Worm (Caenorhabditis elegans) whole organism, L1 larva: ENCODE measurements around the gene str-260.
"Not testable (repeated sequence)": the region's sequence is repeated elsewhere in the genome, so short reads cannot be mapped to it uniquely, and the experiment has no call there.

ENCODE experiments used
- C16A3.4 ChIP-seq: fragments of 150-350 bp; optimal IDR thresholded peaks from 2 replicates; lab custom pipeline; 2014; ENCODE audit warnings: missing biosample characterization, missing genetic modification characterization
- aha-1 ChIP-seq: fragments of 150-350 bp; optimal IDR thresholded peaks from 2 replicates; lab custom pipeline; 2014; ENCODE audit warnings: missing biosample characterization, missing genetic modification characterization
- dpl-1 ChIP-seq, 3 experiments: fragments of 150-350 bp in 2 of 3; sonication (generic microtip) in 1 of 3; optimal IDR thresholded peaks; 2 replicates each; lab custom pipeline; 2014 to 2017; ENCODE audit warnings: missing biosample characterization in 3 of 3, missing genetic modification characterization in 3 of 3, missing genetic modification reagents in 3 of 3
- dsc-1 ChIP-seq: sonication (generic microtip); optimal IDR thresholded peaks from 2 replicates; lab custom pipeline; 2016; ENCODE audit warnings: mild to moderate bottlenecking, missing genetic modification characterization, missing compliant biosample characterization
- egl-13 ChIP-seq: sonication (generic microtip); optimal IDR thresholded peaks from 2 replicates; lab custom pipeline; 2016; ENCODE audit warnings: missing genotype, missing genetic modification reagents, missing genetic modification characterization, missing compliant biosample characterization
- egl-27 ChIP-seq, 2 experiments: fragments of 150-350 bp in 1 of 2; sonication (generic microtip); optimal IDR thresholded peaks; 3 replicates each; lab custom pipeline; 2017 to 2018; ENCODE audit warnings: missing biosample characterization in 2 of 2, missing genetic modification characterization in 2 of 2, missing genetic modification reagents in 2 of 2
- fkh-10 ChIP-seq: sonication (generic microtip); optimal IDR thresholded peaks from 2 replicates; lab custom pipeline; 2017; ENCODE audit warnings: missing biosample characterization, missing genetic modification reagents, missing genetic modification characterization
- fkh-8 ChIP-seq: sonication (generic microtip); optimal IDR thresholded peaks from 2 replicates; lab custom pipeline; 2016; ENCODE audit warnings: mild to moderate bottlenecking, missing genetic modification characterization, missing compliant biosample characterization
- fos-1 ChIP-seq: fragments of 150-350 bp; optimal IDR thresholded peaks from 2 replicates; lab custom pipeline; 2014; ENCODE audit warnings: missing biosample characterization, missing genetic modification characterization
- hlh-17 ChIP-seq: fragments of 200-800 bp; sonication (Bioruptor generic); optimal IDR thresholded peaks from 2 replicates; lab custom pipeline; 2018; ENCODE audit warnings: missing genetic modification characterization, mild to moderate bottlenecking, missing compliant biosample characterization, moderate library complexity, borderline replicate concordance
- hlh-4 ChIP-seq: sonication (generic microtip); optimal IDR thresholded peaks from 2 replicates; lab custom pipeline; 2016; ENCODE audit warnings: mild to moderate bottlenecking, missing genetic modification characterization, missing compliant biosample characterization
- jun-1 ChIP-seq: fragments of 150-350 bp; optimal IDR thresholded peaks from 2 replicates; lab custom pipeline; 2014; ENCODE audit warnings: missing biosample characterization, missing genetic modification reagents, missing genetic modification characterization
- lin-13 ChIP-seq: fragments of 150-350 bp; optimal IDR thresholded peaks from 2 replicates; lab custom pipeline; 2014; ENCODE audit warnings: missing biosample characterization, missing genetic modification reagents, missing genetic modification characterization
- mep-1 ChIP-seq: fragments of 150-350 bp; optimal IDR thresholded peaks from 2 replicates; lab custom pipeline; 2014; ENCODE audit warnings: missing biosample characterization, missing genetic modification characterization
- nhr-11 ChIP-seq: fragments of 150-350 bp; optimal IDR thresholded peaks from 2 replicates; lab custom pipeline; 2014; ENCODE audit warnings: missing biosample characterization, missing genetic modification characterization
- nhr-12 ChIP-seq: sonication (generic microtip); optimal IDR thresholded peaks from 2 replicates; lab custom pipeline; 2017; ENCODE audit warnings: missing biosample characterization, missing genetic modification characterization
- nhr-19 ChIP-seq: fragments of 200-800 bp; sonication (Bioruptor generic); conservative IDR thresholded peaks from 2 replicates; pipeline ENCODE4 v1.3.6; 2022; ENCODE audit warnings: missing genetic modification characterization, missing compliant biosample characterization
- nhr-237 ChIP-seq: fragments of 150-350 bp; optimal IDR thresholded peaks from 2 replicates; lab custom pipeline; 2014; ENCODE audit warnings: missing biosample characterization, missing genetic modification characterization
- nhr-76 ChIP-seq: sonication (generic microtip); optimal IDR thresholded peaks from 2 replicates; lab custom pipeline; 2017; ENCODE audit warnings: missing biosample characterization, missing genetic modification characterization
- nhr-90 ChIP-seq: sonication (generic microtip); optimal IDR thresholded peaks from 2 replicates; lab custom pipeline; 2016; ENCODE audit warnings: mild to moderate bottlenecking, missing genetic modification characterization, missing compliant biosample characterization; ENCODE audit not compliant: poor library complexity
- pax-3 ChIP-seq: fragments of 200-800 bp; sonication (Bioruptor generic); optimal IDR thresholded peaks from 2 replicates; lab custom pipeline; 2018; ENCODE audit warnings: mild to moderate bottlenecking, missing genetic modification characterization, moderate library complexity, missing compliant biosample characterization
- sptf-1 ChIP-seq: fragments of 150-350 bp; optimal IDR thresholded peaks from 2 replicates; lab custom pipeline; 2014; ENCODE audit warnings: missing biosample characterization, missing genetic modification characterization
- tbx-2 ChIP-seq: sonication (generic microtip); optimal IDR thresholded peaks from 2 replicates; lab custom pipeline; 2016; ENCODE audit warnings: missing genetic modification characterization, missing compliant biosample characterization
- unc-130 ChIP-seq: fragments of 150-350 bp; optimal IDR thresholded peaks from 2 replicates; lab custom pipeline; 2017; ENCODE audit warnings: missing biosample characterization, missing genetic modification characterization, inconsistent platforms
- unc-86 ChIP-seq: sonication (generic microtip); optimal IDR thresholded peaks from 2 replicates; lab custom pipeline; 2016; ENCODE audit warnings: missing genetic modification characterization, missing compliant biosample characterization
- unc-98 ChIP-seq: fragments of 200-800 bp; sonication (Bioruptor generic); IDR thresholded peaks from 2 replicates; pipeline ENCODE4 v1.3.6; 2022; ENCODE audit warnings: missing genetic modification characterization, missing compliant biosample characterization
- vab-15 ChIP-seq: sonication (generic microtip); optimal IDR thresholded peaks from 2 replicates; lab custom pipeline; 2017; ENCODE audit warnings: missing genotype, mild to moderate bottlenecking, missing genetic modification characterization, missing compliant biosample characterization
- xbp-1 ChIP-seq: sonication (generic microtip); optimal IDR thresholded peaks from 2 replicates; lab custom pipeline; 2016; ENCODE audit warnings: missing genetic modification characterization, missing compliant biosample characterization
- zag-1 ChIP-seq: fragments of 150-350 bp; optimal IDR thresholded peaks from 2 replicates; lab custom pipeline; 2014; ENCODE audit warnings: missing biosample characterization, missing genetic modification characterization
- zip-4 ChIP-seq: fragments of 200-800 bp; sonication (Bioruptor generic); optimal IDR thresholded peaks from 2 replicates; lab custom pipeline; 2018; ENCODE audit warnings: mild to moderate bottlenecking, missing genetic modification characterization, moderate library complexity, missing compliant biosample characterization
- ztf-11 ChIP-seq, 2 experiments: sonication (generic microtip); optimal IDR thresholded peaks; 2 replicates each; lab custom pipeline; 2016 to 2017; ENCODE audit warnings: missing genetic modification characterization in 2 of 2, missing biosample characterization in 1 of 2, missing compliant biosample characterization in 1 of 2
- ztf-4 ChIP-seq: fragments of 150-350 bp; optimal IDR thresholded peaks from 2 replicates; lab custom pipeline; 2014; ENCODE audit warnings: missing biosample characterization, missing genetic modification characterization

str-260 gene

ce11 chrV:3554869-3555268 lies 27.9 kb downstream of the str-260 start, which contains the start of gene grl-29 (continued):
- TF ChIP-seq fkh-8: no peak
- no peak for TF ChIP-seq egl-13
- no peak for TF ChIP-seq zip-4 (GFP tag; lab: Kevin White, UChicago)
- TF ChIP-seq, all 84 proteins: peak for 0

ce11 chrV:3555986-3556385 lies 29.0 kb downstream of the str-260 start, which contains the start of gene grl-30:
Gene grl-30 (plus strand): TSS chrV:3556286.
- TF ChIP-seq unc-98 (GFP tag; lab: Robert Waterston, UW) (no peak), aha-1 (tag; lab: Kevin White, UChicago) (no peak), nhr-12 (tag; lab: Kevin White, UChicago) (no peak), dsc-1 (no peak), tbx-2 (tag; lab: Kevin White, UChicago) (no peak), jun-1 (no peak), ztf-4 (tag; lab: Kevin White, UChicago) (no peak), xbp-1 (tag; lab: Kevin White, UChicago) (no peak), zag-1 (no peak), unc-86 (tag; lab: Kevin White, UChicago) (no peak), sptf-1 (tag; lab: Kevin White, UChicago) (no peak), nhr-90 (tag; lab: Kevin White, UChicago) (no peak), nhr-237 (tag; lab: Kevin White, UChicago) (no peak), hlh-17 (no peak), egl-27 (tag; optimal IDR thresholded peaks at IDR 0.05; lab: Kevin White, UChicago) (no peak), hlh-4 (tag; lab: Kevin White, UChicago) (no peak)

DNA sequence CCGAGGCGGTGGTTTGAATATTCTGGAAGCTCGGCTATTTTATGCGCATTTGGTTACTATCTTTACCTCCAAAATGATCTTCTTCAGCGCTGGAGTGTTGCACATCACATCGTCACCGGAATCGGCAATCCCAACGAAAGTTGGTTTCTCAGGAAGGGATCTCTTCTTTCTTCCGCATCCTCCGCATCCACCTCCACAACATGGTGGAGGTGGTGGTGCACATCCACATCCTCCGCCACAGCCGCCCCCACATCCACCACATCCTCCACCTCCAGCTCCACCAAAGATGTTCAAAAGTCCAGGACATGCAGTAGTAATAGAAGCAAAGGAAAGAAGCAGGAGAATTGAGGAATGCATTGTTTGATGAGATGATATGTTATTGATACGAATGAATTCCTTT lies 30.4 kb downstream of the str-260 start, which contains the start of gene grl-31:
Gene grl-31 (minus strand): TSS at position 357 of the 400 bp plus-strand sequence.
- TF ChIP-seq nhr-12 (tag; lab: Kevin White, UChicago): no peak
- no peak for TF ChIP-seq hlh-17
- TF ChIP-seq pax-3: no peak
- no peak for TF ChIP-seq fos-1 (tag; lab: Kevin White, UChicago)
- TF ChIP-seq mep-1: no peak
- no peak for TF ChIP-seq nhr-11
- TF ChIP-seq dpl-1 (GFP tag; optimal IDR thresholded peaks at IDR 0.05; lab: Kevin White, UChicago): no peak
- no peak for TF ChIP-seq ztf-11 (tag; optimal IDR thresholded peaks at IDR 0.05; lab: Kevin White, UChicago)
- no peak for TF ChIP-seq lin-13 (GFP tag; lab: Kevin White, UChicago)

ce11 chrV:3558744-3559143 lies 31.8 kb downstream of the str-260 start, which contains the start of gene T24A6.1:
Gene T24A6.1 (plus strand): TSS chrV:3559044.
- TF ChIP-seq fkh-10 (GFP tag; lab: Kevin White, UChicago); aha-1 (tag; lab: Kevin White, UChicago); nhr-90 (tag; lab: Kevin White, UChicago): not testable (repeated sequence)

ce11 chrV:3562824-3563223 lies 35.8 kb downstream of the str-260 start, which contains the start of gene T24A6.16:
Gene T24A6.16 (minus strand): TSS chrV:3562924.
- TF ChIP-seq C16A3.4 (tag; lab: Kevin White, UChicago); nhr-19; aha-1 (tag; lab: Kevin White, UChicago): not testable (repeated sequence)

- not testable (repeated sequence) for TF ChIP-seq nhr-76, vab-15, unc-130 (tag; lab: Kevin White, UChicago)
These were observed 37.4 kb downstream of the str-260 start, which contains the start of gene T24A6.17 for ce11 chrV:3564335-3564734. Gene T24A6.17 (minus strand): TSS chrV:3564435.
